Fruit fly (Drosophila melanogaster) S2 (cell line): ENCODE measurements around the gene tai.

Source experiments
- CG8478 ChIP-seq: fragments of >200 bp; optimal IDR thresholded peaks from 2 replicates; lab custom pipeline; 2018
- CTCF ChIP-seq, 2 experiments: fragments of >200 bp; optimal IDR thresholded peaks; 2 replicates each; lab custom pipeline; 2018

DNA sequence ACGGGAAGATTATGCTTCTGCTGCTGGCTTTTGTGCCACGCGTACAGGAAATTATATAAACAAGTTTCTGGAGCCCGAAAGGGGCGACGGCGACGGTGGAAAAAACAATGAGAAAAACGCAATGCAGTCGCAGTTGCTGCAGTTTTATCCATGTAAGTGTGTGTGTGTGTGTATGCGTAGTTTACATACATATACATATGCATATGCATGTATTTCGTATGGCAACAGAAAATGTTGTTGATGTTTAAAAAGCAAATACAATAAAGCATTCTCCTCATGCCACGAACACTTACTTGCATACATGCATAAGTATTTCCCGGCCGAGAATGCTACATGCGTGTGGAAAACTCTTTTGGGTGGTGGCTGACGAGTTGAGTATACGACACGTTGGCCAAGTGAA is 23.7 kb downstream of the tai start:
- TF ChIP-seq CG8478 (lab: Kevin White, UChicago) (no peak), CTCF (optimal IDR thresholded peaks at IDR 0.05; lab: Kevin White, UChicago) (no peak)
